Fruit fly (Drosophila melanogaster): ENCODE results near the gene Mnr.

The Mnr gene

DNA sequence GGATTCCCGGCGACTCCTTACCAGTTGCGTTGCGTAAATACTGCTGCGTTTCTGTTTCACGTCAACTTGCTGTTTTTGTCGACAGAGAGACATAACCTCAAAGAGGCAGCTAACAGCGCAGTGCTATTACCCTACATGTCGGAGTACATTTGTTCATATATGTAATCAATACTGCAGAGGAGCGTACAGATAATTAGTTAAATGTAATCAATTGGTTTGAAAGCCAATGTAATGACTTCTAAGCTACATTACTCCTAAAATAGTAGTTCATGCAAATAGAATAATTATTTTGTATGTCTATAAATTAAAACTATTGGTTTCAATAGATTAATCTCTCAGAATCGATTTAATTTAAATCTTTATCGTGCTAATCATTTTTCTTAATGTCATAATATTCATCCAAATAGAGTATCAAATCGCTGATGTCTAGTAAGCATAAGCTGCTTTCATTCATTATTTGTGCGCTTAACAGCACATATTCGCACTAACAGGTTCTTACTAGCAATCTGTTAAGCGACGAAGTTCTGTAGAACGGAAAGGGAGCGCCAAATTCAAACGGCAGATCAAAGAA, 38.3 kb upstream of the Mnr start, which contains the start of the genes SLIRP1 and anox (continued):
- TF ChIP-seq otp (GFP tag; IDR thresholded peaks at IDR 0.05): no peak
- TF ChIP-seq gsb (GFP tag; IDR thresholded peaks at IDR 0.05): peak; percentile 58
- TF ChIP-seq bowl (GFP tag; IDR thresholded peaks at IDR 0.05): 0 out of 2 replicates have a peak, but pooled peaks have one; percentile 8
- TF ChIP-seq Ssrp (tag; optimal IDR thresholded peaks at IDR 0.05): peak; percentile 91
- peak; percentile 74; the same call in 2 of the 3 replicates for TF ChIP-seq CG2889 (GFP tag; IDR thresholded peaks at IDR 0.05)
- TF ChIP-seq crp (GFP tag; optimal IDR thresholded peaks at IDR 0.05): peak in 1 of 2 experiments; percentile 43
- no peak for TF ChIP-seq Dll (GFP tag; IDR thresholded peaks at IDR 0.05; ENCODE audit: partially characterized antibody)
- TF ChIP-seq schlank (tag; optimal IDR thresholded peaks at IDR 0.05): peak; percentile 67
- peak; percentile 94 for TF ChIP-seq CG7839 (tag; optimal IDR thresholded peaks at IDR 0.05)
- peak; percentile 83 for TF ChIP-seq tin (GFP tag; optimal IDR thresholded peaks at IDR 0.05)
- TF ChIP-seq corto (GFP tag; optimal IDR thresholded peaks at IDR 0.05): no peak
- TF ChIP-seq Hr3 (GFP tag; optimal IDR thresholded peaks at IDR 0.05): peak; percentile 89
- peak; percentile 7 for TF ChIP-seq CG15073 (GFP tag; optimal IDR thresholded peaks at IDR 0.05)
- no peak for TF ChIP-seq MTF-1 (GFP tag; optimal IDR thresholded peaks at IDR 0.05; ENCODE audit: borderline replicate concordance)
- TF ChIP-seq Hr51 (GFP tag; optimal IDR thresholded peaks at IDR 0.05): peak; percentile 39 to 92
- TF ChIP-seq CrebB (tag; optimal IDR thresholded peaks at IDR 0.05): peak; percentile 78
- peak; percentile 89 for TF ChIP-seq fd96Cb (tag; optimal IDR thresholded peaks at IDR 0.05)
- peak; percentile 89 for TF ChIP-seq CG15269 (tag; optimal IDR thresholded peaks at IDR 0.05)
- TF ChIP-seq CG7372 (GFP tag; IDR thresholded peaks at IDR 0.05): peak; percentile 80
- TF ChIP-seq fd64A (GFP tag; optimal IDR thresholded peaks at IDR 0.05): peak; percentile 24
- peak; percentile 69 for TF ChIP-seq vfl (GFP tag; optimal IDR thresholded peaks at IDR 0.05)
- TF ChIP-seq grau (tag; optimal IDR thresholded peaks at IDR 0.05): peak; percentile 93
- TF ChIP-seq Mrtf (GFP tag; IDR thresholded peaks at IDR 0.05): peak; percentile 60; the same call in 1 of the 3 replicates
- TF ChIP-seq gsb-n (tag; optimal IDR thresholded peaks at IDR 0.05): peak; percentile 83
- peak; percentile 87 for TF ChIP-seq Vsx1 (GFP tag; optimal IDR thresholded peaks at IDR 0.05)
- TF ChIP-seq lmd (GFP tag; IDR thresholded peaks at IDR 0.05): peak; percentile 88
- TF ChIP-seq CG8359 (GFP tag; optimal IDR thresholded peaks at IDR 0.05; ENCODE audit: borderline replicate concordance): peak; percentile 66
- no peak for TF ChIP-seq sima (GFP tag; optimal IDR thresholded peaks at IDR 0.05)
- peak; percentile 68 for TF ChIP-seq CG10274 (GFP tag; optimal IDR thresholded peaks at IDR 0.05)
- TF ChIP-seq CG3407 (GFP tag; optimal IDR thresholded peaks at IDR 0.05): peak; percentile 73
- TF ChIP-seq CG32767 (GFP tag; IDR thresholded peaks at IDR 0.05): peak; percentile 81
- peak; percentile 60; the same call in 2 of the 3 replicates for TF ChIP-seq CG14050 (GFP tag; IDR thresholded peaks at IDR 0.05)
- TF ChIP-seq CG8290 (GFP tag; optimal IDR thresholded peaks at IDR 0.05): peak; percentile 34
- peak; percentile 36 to 59 for TF ChIP-seq CG8290 (tag; optimal IDR thresholded peaks at IDR 0.05)
- TF ChIP-seq ems (GFP tag; optimal IDR thresholded peaks at IDR 0.05): peak; percentile 54
- peak; percentile 56 for TF ChIP-seq CG11723 (GFP tag; optimal IDR thresholded peaks at IDR 0.05)
- peak; percentile 93 for TF ChIP-seq CG30403 (GFP tag; optimal IDR thresholded peaks at IDR 0.05)
- peak; percentile 41 for TF ChIP-seq Mad (GFP tag; optimal IDR thresholded peaks at IDR 0.05)
- peak; percentile 84 for TF ChIP-seq CG12299 (tag; optimal IDR thresholded peaks at IDR 0.05)
- TF ChIP-seq Optix (GFP tag; IDR thresholded peaks at IDR 0.05): no peak
- TF ChIP-seq E2f2 (GFP tag; IDR thresholded peaks at IDR 0.05): peak; percentile 74
- TF ChIP-seq CG17829 (tag; optimal IDR thresholded peaks at IDR 0.05): peak; percentile 87
- peak; percentile 84 for TF ChIP-seq esg (GFP tag; conservative IDR thresholded peaks at IDR 0.05)
- TF ChIP-seq ham (GFP tag; IDR thresholded peaks at IDR 0.05): 0 out of 2 replicates have a peak, but pooled peaks have one; percentile 23
- TF ChIP-seq CG15514 (GFP tag; optimal IDR thresholded peaks at IDR 0.05): peak; percentile 68
- TF ChIP-seq Hey (tag; optimal IDR thresholded peaks at IDR 0.05): no peak
- peak; percentile 89 for TF ChIP-seq CG11695 (GFP tag; IDR thresholded peaks at IDR 0.05)
- peak; percentile 56; the same call in 1 of the 2 replicates for TF ChIP-seq ttk (GFP tag; IDR thresholded peaks at IDR 0.05)
- peak; percentile 49; the same call in 1 of the 2 replicates for TF ChIP-seq CG8765 (GFP tag; IDR thresholded peaks at IDR 0.05)
- peak; percentile 9 for TF ChIP-seq pfk (GFP tag; optimal IDR thresholded peaks at IDR 0.05)

Measured in whole organism, embryonic.